Worm (Caenorhabditis elegans) whole organism, L2 larva: Measurements from ENCODE around the gene cut-5.

ENCODE experiments used
- C34F6.9 ChIP-seq: fragments of 150-350 bp; optimal IDR thresholded peaks from 2 replicates; lab custom pipeline; 2014; ENCODE audit warnings: missing biosample characterization, missing genetic modification characterization
- F13H6.1 ChIP-seq: sonication (generic microtip); optimal IDR thresholded peaks from 2 replicates; lab custom pipeline; 2016; ENCODE audit warnings: missing genetic modification characterization, missing compliant biosample characterization
- R02D3.7 ChIP-seq: fragments of 150-350 bp; optimal IDR thresholded peaks from 2 replicates; lab custom pipeline; 2014; ENCODE audit warnings: missing biosample characterization, missing genetic modification characterization
- Y55F3AM.14 ChIP-seq: fragments of 200-800 bp; sonication (Bioruptor generic); optimal IDR thresholded peaks from 2 replicates; lab custom pipeline; 2018; ENCODE audit warnings: mild to moderate bottlenecking, missing genetic modification characterization, missing compliant biosample characterization
- ZK546.5 ChIP-seq: sonication (generic microtip); optimal IDR thresholded peaks from 2 replicates; lab custom pipeline; 2017; ENCODE audit warnings: missing biosample characterization, missing genetic modification characterization
- alr-1 ChIP-seq: fragments of 150-350 bp; optimal IDR thresholded peaks from 2 replicates; lab custom pipeline; 2014; ENCODE audit warnings: missing biosample characterization, missing genetic modification characterization
- aly-2 ChIP-seq: fragments of 150-350 bp; optimal IDR thresholded peaks from 2 replicates; lab custom pipeline; 2014; ENCODE audit warnings: missing biosample characterization, missing genetic modification characterization
- ama-1 ChIP-seq: fragments of 150-350 bp; optimal IDR thresholded peaks from 2 replicates; lab custom pipeline; 2018; ENCODE audit warnings: inconsistent platforms
- blmp-1 ChIP-seq: sonication (generic microtip); optimal IDR thresholded peaks from 2 replicates; lab custom pipeline; 2017; ENCODE audit warnings: missing genetic modification characterization, mild to moderate bottlenecking, missing compliant biosample characterization, antibody characterized with exemption, moderate library complexity; ENCODE audit not compliant: insufficient read depth
- ceh-16 ChIP-seq: fragments of 150-350 bp; optimal IDR thresholded peaks from 2 replicates; lab custom pipeline; 2014; ENCODE audit warnings: missing biosample characterization, missing genetic modification characterization
- ceh-82 ChIP-seq: fragments of 150-350 bp; optimal IDR thresholded peaks from 2 replicates; lab custom pipeline; 2014; ENCODE audit warnings: missing biosample characterization, missing genetic modification characterization
- crh-2 ChIP-seq: sonication (generic microtip); optimal IDR thresholded peaks from 2 replicates; lab custom pipeline; 2017; ENCODE audit warnings: missing biosample characterization, missing genetic modification characterization
- egl-27 ChIP-seq: sonication (generic microtip); optimal IDR thresholded peaks from 3 replicates; lab custom pipeline; 2017; ENCODE audit warnings: missing biosample characterization, missing genetic modification reagents, missing genetic modification characterization
- elt-1 ChIP-seq: fragments of 150-350 bp; optimal IDR thresholded peaks from 2 replicates; lab custom pipeline; 2014; ENCODE audit warnings: missing biosample characterization, missing genetic modification characterization
- elt-3 ChIP-seq: sonication (generic microtip); optimal IDR thresholded peaks from 2 replicates; lab custom pipeline; 2017; ENCODE audit warnings: missing biosample characterization, missing genetic modification characterization
- fos-1 ChIP-seq: fragments of 150-350 bp; optimal IDR thresholded peaks from 2 replicates; lab custom pipeline; 2014; ENCODE audit warnings: missing biosample characterization, missing genetic modification characterization
- gmeb-1 ChIP-seq: fragments of 150-350 bp; optimal IDR thresholded peaks from 2 replicates; lab custom pipeline; 2014; ENCODE audit warnings: missing biosample characterization, missing genetic modification characterization
- mab-5 ChIP-seq: fragments of 150-350 bp; optimal IDR thresholded peaks from 2 replicates; lab custom pipeline; 2014; ENCODE audit warnings: missing biosample characterization, missing genetic modification characterization
- mbf-1 ChIP-seq: sonication (generic microtip); optimal IDR thresholded peaks from 2 replicates; lab custom pipeline; 2017; ENCODE audit warnings: missing biosample characterization, missing genetic modification characterization
- nhr-10 ChIP-seq: sonication (generic microtip); optimal IDR thresholded peaks from 2 replicates; lab custom pipeline; 2017; ENCODE audit warnings: missing biosample characterization, missing genetic modification characterization
- nhr-11 ChIP-seq: fragments of 150-350 bp; optimal IDR thresholded peaks from 2 replicates; lab custom pipeline; 2014; ENCODE audit warnings: missing biosample characterization, missing genetic modification characterization
- nhr-21 ChIP-seq: fragments of 150-350 bp; optimal IDR thresholded peaks from 2 replicates; lab custom pipeline; 2014; ENCODE audit warnings: missing biosample characterization, missing genetic modification characterization
- nhr-23 ChIP-seq: fragments of 150-350 bp; optimal IDR thresholded peaks from 2 replicates; lab custom pipeline; 2014; ENCODE audit warnings: missing biosample characterization, missing genetic modification reagents, missing genetic modification characterization
- nhr-237 ChIP-seq: fragments of 150-350 bp; optimal IDR thresholded peaks from 2 replicates; lab custom pipeline; 2014; ENCODE audit warnings: missing biosample characterization, missing genetic modification characterization
- nhr-25 ChIP-seq: fragments of 150-350 bp; sonication (generic microtip); optimal IDR thresholded peaks from 3 replicates; lab custom pipeline; 2014; ENCODE audit warnings: missing biosample characterization, missing genetic modification characterization
- nhr-6 ChIP-seq: fragments of 150-350 bp; optimal IDR thresholded peaks from 2 replicates; lab custom pipeline; 2014; ENCODE audit warnings: missing biosample characterization, missing genetic modification characterization
- peb-1 ChIP-seq: fragments of 150-350 bp; optimal IDR thresholded peaks from 2 replicates; lab custom pipeline; 2014; ENCODE audit warnings: missing biosample characterization, missing genetic modification characterization
- skn-1 ChIP-seq: sonication (generic microtip); optimal IDR thresholded peaks from 2 replicates; lab custom pipeline; 2017; ENCODE audit warnings: missing biosample characterization, missing genetic modification characterization
- sma-3 ChIP-seq: sonication (generic microtip); optimal IDR thresholded peaks from 2 replicates; lab custom pipeline; 2016; ENCODE audit warnings: missing genetic modification reagents, missing genetic modification characterization, missing compliant biosample characterization
- sma-9 ChIP-seq, 2 experiments: fragments of 150-350 bp in 1 of 2; sonication (generic microtip) in 1 of 2; optimal IDR thresholded peaks; 2 replicates each; lab custom pipeline; 2014 to 2016; ENCODE audit warnings: missing genetic modification characterization in 2 of 2, mild to moderate bottlenecking in 1 of 2, missing biosample characterization in 1 of 2, missing compliant biosample characterization in 1 of 2, missing genetic modification reagents in 1 of 2, moderate library complexity in 1 of 2
- snpc-4 ChIP-seq: fragments of 150-350 bp; optimal IDR thresholded peaks from 2 replicates; lab custom pipeline; 2014; ENCODE audit warnings: missing biosample characterization, missing genetic modification characterization
- unc-39 ChIP-seq: fragments of 150-350 bp; optimal IDR thresholded peaks from 2 replicates; lab custom pipeline; 2014; ENCODE audit warnings: missing biosample characterization, missing genetic modification characterization
- zag-1 ChIP-seq: fragments of 150-350 bp; optimal IDR thresholded peaks from 2 replicates; lab custom pipeline; 2014; ENCODE audit warnings: missing biosample characterization, missing genetic modification characterization
- ztf-1 ChIP-seq: fragments of 200-800 bp; sonication (Bioruptor generic); conservative IDR thresholded peaks from 2 replicates; pipeline ENCODE4 v1.3.6; 2022; ENCODE audit warnings: missing genetic modification characterization, missing compliant biosample characterization
- ztf-11 ChIP-seq: sonication (generic microtip); optimal IDR thresholded peaks from 2 replicates; lab custom pipeline; 2017; ENCODE audit warnings: missing biosample characterization, missing genetic modification characterization

Gene cut-5

DNA sequence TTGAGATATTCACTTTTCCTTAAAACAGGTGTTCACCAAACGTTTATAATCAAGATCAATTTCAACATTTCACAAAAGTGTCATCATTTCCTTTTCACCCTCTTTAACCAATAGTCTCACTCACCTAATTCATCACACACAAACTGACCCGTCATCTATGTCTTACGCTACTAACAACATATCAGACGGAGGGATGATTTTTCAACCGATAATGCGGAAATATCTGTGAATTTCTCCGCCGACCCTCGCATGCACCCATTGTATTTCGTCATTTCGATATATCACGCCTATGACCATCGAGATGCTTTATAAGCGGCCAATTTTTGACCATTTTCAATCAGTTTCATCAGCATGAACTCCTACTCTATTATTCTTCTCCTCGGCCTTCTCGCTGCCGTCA, 33.8 kb downstream of the cut-5 start, which contains the start of gene fipr-21 (continued):
- no peak for TF ChIP-seq snpc-4 (tag; lab: Kevin White, UChicago)
- TF ChIP-seq peb-1, result no peak
- TF ChIP-seq ztf-1 (GFP tag; lab: Robert Waterston, UW), result no peak
- TF ChIP-seq zag-1 (tag; lab: Kevin White, UChicago), result no peak
- no peak for TF ChIP-seq Y55F3AM.14
- TF ChIP-seq skn-1, result no peak
- no peak for TF ChIP-seq gmeb-1 (tag; lab: Kevin White, UChicago)
- TF ChIP-seq nhr-11, result no peak
- TF ChIP-seq C34F6.9, result no peak
- peak; percentile 38 for TF ChIP-seq nhr-21 (tag; lab: Kevin White, UChicago)
- no peak for TF ChIP-seq nhr-23 (tag; lab: Kevin White, UChicago)
- peak; percentile 57 for TF ChIP-seq elt-1 (tag; lab: Kevin White, UChicago)
- peak; percentile 60 for TF ChIP-seq egl-27
- no peak for TF ChIP-seq ceh-82 (tag; lab: Kevin White, UChicago)
- no peak for TF ChIP-seq alr-1
- no peak for TF ChIP-seq nhr-237
- peak; percentile 78 for TF ChIP-seq ceh-16 (tag; lab: Kevin White, UChicago)
- no peak for TF ChIP-seq elt-3 (tag; lab: Kevin White, UChicago)
- no peak for TF ChIP-seq nhr-6 (tag; lab: Kevin White, UChicago)

DNA sequence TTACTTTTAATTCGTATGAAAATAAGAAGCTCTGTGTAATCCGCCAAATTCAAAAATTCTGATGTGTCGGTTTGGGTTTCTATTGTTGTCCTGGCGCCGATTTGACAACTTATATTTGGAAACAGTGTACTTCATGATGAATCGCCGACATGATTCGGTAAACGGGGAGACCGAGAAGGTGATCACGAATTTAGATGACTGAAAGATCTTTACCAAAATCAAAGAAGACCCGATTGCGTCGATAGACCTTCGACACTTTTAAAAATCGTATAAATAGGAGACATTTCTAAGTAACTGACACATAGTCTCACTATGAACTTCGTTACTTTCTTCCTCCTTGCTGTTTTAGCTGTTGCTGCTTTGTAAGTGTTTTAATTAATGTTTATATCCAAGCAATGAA, 35.6 kb downstream of the cut-5 start, which contains the start of gene fip-5:
TSS of gene fip-5 (plus strand) at position 312 of the 400 bp plus-strand sequence.
- TF ChIP-seq sma-9 (GFP tag; optimal IDR thresholded peaks at IDR 0.05; lab: Kevin White, UChicago), result peak; percentile 14
- no peak for TF ChIP-seq sma-9 (tag; optimal IDR thresholded peaks at IDR 0.05; lab: Kevin White, UChicago)
- no peak for TF ChIP-seq sma-3 (GFP tag; lab: Kevin White, UChicago)

DNA sequence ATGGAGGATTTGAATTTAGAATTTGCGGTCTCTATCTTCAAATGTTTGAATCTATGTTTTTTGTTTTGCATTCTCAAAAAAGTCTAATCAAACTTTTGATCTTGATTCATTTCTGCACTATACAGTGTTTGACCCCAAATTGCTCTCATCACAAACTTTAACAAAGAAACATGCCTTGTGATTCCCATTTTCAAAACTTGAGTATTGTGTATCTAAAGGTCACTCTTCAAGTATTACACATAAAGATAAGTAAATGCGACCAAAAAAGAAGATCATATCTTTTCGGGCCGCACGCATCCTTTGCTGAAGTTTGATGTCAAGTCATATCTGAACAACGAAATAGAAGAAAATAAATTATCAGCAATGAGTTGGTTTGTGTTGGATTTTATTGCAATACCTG, 36.1 kb downstream of the cut-5 start:
- TF ChIP-seq blmp-1 (tag; lab: Kevin White, UChicago) (peak; percentile 62), skn-1 (no peak), fos-1 (peak; percentile 13), ceh-16 (tag; lab: Kevin White, UChicago) (peak; percentile 75), ZK546.5 (tag; lab: Kevin White, UChicago) (no peak), egl-27 (peak; percentile 3), crh-2 (tag; lab: Kevin White, UChicago) (peak; percentile 11), sma-9 (GFP tag; optimal IDR thresholded peaks at IDR 0.05; lab: Kevin White, UChicago) (peak; percentile 49), sma-9 (tag; optimal IDR thresholded peaks at IDR 0.05; lab: Kevin White, UChicago) (no peak), nhr-25 (tag; lab: Kevin White, UChicago) (peak; percentile 88)

DNA sequence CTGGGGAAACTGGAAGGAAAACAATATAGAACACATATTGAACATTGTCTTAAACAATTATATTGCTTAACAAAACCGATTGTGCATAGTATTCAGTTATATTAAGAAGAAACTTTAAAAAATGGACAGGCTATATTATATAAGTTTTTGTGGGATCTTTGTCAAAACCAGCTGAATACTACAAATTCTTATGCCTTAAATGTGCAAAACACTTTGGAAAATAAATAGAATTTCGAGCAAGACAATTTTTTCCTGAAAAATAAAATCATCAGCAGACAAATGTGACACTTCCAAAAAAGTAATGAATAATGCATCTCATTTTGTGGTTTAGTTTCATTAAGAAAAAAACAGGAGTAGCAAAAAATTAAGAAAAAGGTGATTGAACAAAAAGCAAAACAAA, 40.6 kb downstream of the cut-5 start:
- TF ChIP-seq peb-1, result no peak
- TF ChIP-seq nhr-10 (tag; lab: Kevin White, UChicago), result no peak
- TF ChIP-seq R02D3.7 (tag; lab: Kevin White, UChicago), result no peak
- no peak for TF ChIP-seq ceh-82 (tag; lab: Kevin White, UChicago)
- TF ChIP-seq C34F6.9, result no peak
- TF ChIP-seq mbf-1 (tag; lab: Kevin White, UChicago), result no peak
- no peak for TF ChIP-seq unc-39
- no peak for TF ChIP-seq F13H6.1 (tag; lab: Kevin White, UChicago)
- TF ChIP-seq blmp-1 (tag; lab: Kevin White, UChicago), result no peak
- TF ChIP-seq ceh-16 (tag; lab: Kevin White, UChicago), result no peak
- TF ChIP-seq sma-9 (GFP tag; optimal IDR thresholded peaks at IDR 0.05; lab: Kevin White, UChicago), result no peak
- TF ChIP-seq sma-9 (tag; optimal IDR thresholded peaks at IDR 0.05; lab: Kevin White, UChicago), result no peak
- TF ChIP-seq ZK546.5 (tag; lab: Kevin White, UChicago), result no peak
- no peak for TF ChIP-seq Y55F3AM.14
- no peak for TF ChIP-seq gmeb-1 (tag; lab: Kevin White, UChicago)
- TF ChIP-seq, all 48 proteins: peak for 0

DNA sequence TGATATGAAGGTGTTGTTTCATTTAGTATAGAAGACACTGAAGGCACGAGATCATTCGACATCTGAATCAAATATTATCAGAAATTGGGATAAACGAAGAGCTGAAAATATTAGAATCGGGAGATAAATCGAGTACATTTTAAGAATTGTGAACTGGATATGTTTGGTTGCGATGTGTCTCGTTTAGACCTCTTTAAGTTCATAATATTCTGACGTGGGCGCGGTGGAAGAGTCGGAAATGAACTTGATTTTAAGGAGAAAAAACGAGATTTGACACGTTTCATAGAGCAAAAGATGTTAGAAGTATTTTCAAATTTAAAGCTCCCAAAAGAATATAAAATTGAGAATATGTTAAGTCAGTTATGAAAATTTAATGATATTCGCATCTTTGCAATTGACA, 52.4 kb downstream of the cut-5 start, which contains the start of gene npr-6:
TSS of gene npr-6 (minus strand) at position 101 of the 400 bp plus-strand sequence.
- TF ChIP-seq nhr-21 (tag; lab: Kevin White, UChicago) (no peak), alr-1 (no peak), nhr-10 (tag; lab: Kevin White, UChicago) (no peak), nhr-23 (tag; lab: Kevin White, UChicago) (no peak), ztf-11 (tag; lab: Kevin White, UChicago) (no peak), ama-1 (lab: Kevin White, UChicago) (no peak), R02D3.7 (tag; lab: Kevin White, UChicago) (no peak), peb-1 (no peak), mab-5 (no peak), aly-2 (tag; lab: Kevin White, UChicago) (no peak)
